Worm (Caenorhabditis elegans) whole organism, L3 larva: ENCODE data around the gene R10D12.13.
A peak's percentile ranks its signal among the peaks of the same experiment; 100 is the strongest.

Source experiments
- R02D3.7 ChIP-seq: fragments of 150-350 bp; optimal IDR thresholded peaks from 2 replicates; lab custom pipeline; 2014; ENCODE audit warnings: missing biosample characterization, missing genetic modification characterization
- ZK546.5 ChIP-seq: sonication (generic microtip); optimal IDR thresholded peaks from 2 replicates; lab custom pipeline; 2017; ENCODE audit warnings: missing biosample characterization, missing genetic modification characterization
- aly-2 ChIP-seq: fragments of 150-350 bp; optimal IDR thresholded peaks from 2 replicates; lab custom pipeline; 2014; ENCODE audit warnings: missing biosample characterization, missing genetic modification characterization
- ama-1 ChIP-seq: fragments of 150-350 bp; optimal IDR thresholded peaks from 2 replicates; lab custom pipeline; 2018
- ceh-16 ChIP-seq: sonication (generic microtip); optimal IDR thresholded peaks from 2 replicates; lab custom pipeline; 2017; ENCODE audit warnings: missing biosample characterization, missing genetic modification characterization
- ceh-28 ChIP-seq: fragments of 150-350 bp; optimal IDR thresholded peaks from 2 replicates; lab custom pipeline; 2014; ENCODE audit warnings: missing biosample characterization, missing genetic modification reagents, missing genetic modification characterization
- ceh-82 ChIP-seq: fragments of 150-350 bp; optimal IDR thresholded peaks from 2 replicates; lab custom pipeline; 2014; ENCODE audit warnings: missing biosample characterization, missing genetic modification characterization
- ceh-9 ChIP-seq: sonication (generic microtip); optimal IDR thresholded peaks from 2 replicates; lab custom pipeline; 2018; ENCODE audit warnings: missing biosample characterization, missing genetic modification characterization
- daf-12 ChIP-seq: fragments of 150-350 bp; optimal IDR thresholded peaks from 2 replicates; lab custom pipeline; 2014; ENCODE audit warnings: missing biosample characterization, missing genetic modification reagents, missing genetic modification characterization
- egl-27 ChIP-seq: sonication (generic microtip); optimal IDR thresholded peaks from 4 replicates; lab custom pipeline; 2017; ENCODE audit warnings: missing biosample characterization, missing genetic modification reagents, missing genetic modification characterization
- egl-5 ChIP-seq: fragments of 150-350 bp; optimal IDR thresholded peaks from 2 replicates; lab custom pipeline; 2017; ENCODE audit warnings: missing biosample characterization, missing genetic modification reagents, missing genetic modification characterization, inconsistent platforms
- elt-2 ChIP-seq: sonication (generic microtip); optimal IDR thresholded peaks from 2 replicates; lab custom pipeline; 2016; ENCODE audit warnings: missing genetic modification reagents, mild to moderate bottlenecking, missing genetic modification characterization, missing compliant biosample characterization
- fkh-10 ChIP-seq: sonication (generic microtip); optimal IDR thresholded peaks from 2 replicates; lab custom pipeline; 2017; ENCODE audit warnings: missing biosample characterization, missing genetic modification reagents, missing genetic modification characterization
- fkh-2 ChIP-seq: fragments of 150-350 bp; optimal IDR thresholded peaks from 2 replicates; lab custom pipeline; 2014; ENCODE audit warnings: missing biosample characterization, missing genetic modification reagents, missing genetic modification characterization
- hmg-11 ChIP-seq: sonication (generic microtip); optimal IDR thresholded peaks from 2 replicates; lab custom pipeline; 2016; ENCODE audit warnings: missing genetic modification characterization, missing compliant biosample characterization
- jun-1 ChIP-seq: fragments of 150-350 bp; optimal IDR thresholded peaks from 2 replicates; lab custom pipeline; 2014; ENCODE audit warnings: missing biosample characterization, missing genetic modification reagents, missing genetic modification characterization
- lin-15B ChIP-seq: fragments of 150-350 bp; optimal IDR thresholded peaks from 2 replicates; lab custom pipeline; 2014; ENCODE audit warnings: missing biosample characterization, missing genetic modification characterization
- lin-39 ChIP-seq: fragments of 150-350 bp; optimal IDR thresholded peaks from 2 replicates; lab custom pipeline; 2018; ENCODE audit warnings: missing biosample characterization, missing genetic modification reagents, missing genetic modification characterization
- lsy-12 ChIP-seq: sonication (generic microtip); optimal IDR thresholded peaks from 2 replicates; lab custom pipeline; 2016; ENCODE audit warnings: mild to moderate bottlenecking, missing genetic modification characterization, missing compliant biosample characterization
- mdl-1 ChIP-seq: fragments of 150-350 bp; optimal IDR thresholded peaks from 2 replicates; lab custom pipeline; 2014; ENCODE audit warnings: missing biosample characterization, missing genetic modification characterization
- nfya-1 ChIP-seq: sonication (generic microtip); optimal IDR thresholded peaks from 2 replicates; lab custom pipeline; 2017; ENCODE audit warnings: missing genetic modification characterization, mild to moderate bottlenecking, missing compliant biosample characterization, antibody characterized with exemption, moderate library complexity; ENCODE audit not compliant: insufficient read depth
- nhr-11 ChIP-seq: fragments of 150-350 bp; optimal IDR thresholded peaks from 2 replicates; lab custom pipeline; 2014; ENCODE audit warnings: missing biosample characterization, missing genetic modification characterization
- nhr-23 ChIP-seq: fragments of 150-350 bp; optimal IDR thresholded peaks from 2 replicates; lab custom pipeline; 2014; ENCODE audit warnings: missing biosample characterization, missing genetic modification reagents, missing genetic modification characterization
- nhr-237 ChIP-seq: fragments of 150-350 bp; optimal IDR thresholded peaks from 2 replicates; lab custom pipeline; 2014; ENCODE audit warnings: missing biosample characterization, missing genetic modification characterization
- nhr-25 ChIP-seq: sonication (generic microtip); optimal IDR thresholded peaks from 2 replicates; lab custom pipeline; 2017; ENCODE audit warnings: missing biosample characterization, missing genetic modification characterization
- nhr-28 ChIP-seq: fragments of 150-350 bp; optimal IDR thresholded peaks from 2 replicates; lab custom pipeline; 2014; ENCODE audit warnings: missing biosample characterization, missing genetic modification characterization
- nhr-43 ChIP-seq: sonication (generic microtip); optimal IDR thresholded peaks from 2 replicates; lab custom pipeline; 2016; ENCODE audit warnings: mild to moderate bottlenecking, missing genetic modification characterization, missing compliant biosample characterization; ENCODE audit not compliant: poor library complexity, severe bottlenecking
- nhr-76 ChIP-seq: fragments of 150-350 bp; sonication (generic microtip); optimal IDR thresholded peaks from 5 replicates; lab custom pipeline; 2014; ENCODE audit warnings: missing biosample characterization, missing genetic modification characterization
- nhr-77 ChIP-seq: fragments of 150-350 bp; optimal IDR thresholded peaks from 2 replicates; lab custom pipeline; 2014; ENCODE audit warnings: missing biosample characterization, missing genetic modification characterization
- pha-4 ChIP-seq: fragments of 150-350 bp; optimal IDR thresholded peaks from 2 replicates; lab custom pipeline; 2014; ENCODE audit warnings: missing biosample characterization, missing genetic modification reagents, missing genetic modification characterization
- pqm-1 ChIP-seq: fragments of 150-350 bp; optimal IDR thresholded peaks from 2 replicates; lab custom pipeline; 2017; ENCODE audit warnings: missing biosample characterization, missing genetic modification characterization, inconsistent platforms
- skn-1 ChIP-seq: fragments of 150-350 bp; optimal IDR thresholded peaks from 2 replicates; lab custom pipeline; 2014; ENCODE audit warnings: missing biosample characterization, missing genetic modification characterization
- snpc-4 ChIP-seq: fragments of 150-350 bp; optimal IDR thresholded peaks from 2 replicates; lab custom pipeline; 2014; ENCODE audit warnings: missing biosample characterization, missing genetic modification characterization
- tbx-2 ChIP-seq: sonication (generic microtip); optimal IDR thresholded peaks from 2 replicates; lab custom pipeline; 2016; ENCODE audit warnings: mild to moderate bottlenecking, missing genetic modification characterization, missing compliant biosample characterization
- unc-39 ChIP-seq: sonication (generic microtip); optimal IDR thresholded peaks from 4 replicates; lab custom pipeline; 2017; ENCODE audit warnings: missing biosample characterization, missing genetic modification characterization
- unc-62 ChIP-seq: fragments of 150-350 bp; sonication (generic microtip); optimal IDR thresholded peaks from 4 replicates; lab custom pipeline; 2014; ENCODE audit warnings: missing biosample characterization, missing genetic modification reagents, missing genetic modification characterization
- zag-1 ChIP-seq: fragments of 150-350 bp; optimal IDR thresholded peaks from 2 replicates; lab custom pipeline; 2014; ENCODE audit warnings: missing biosample characterization, missing genetic modification characterization
- ztf-11 ChIP-seq: fragments of 150-350 bp; optimal IDR thresholded peaks from 2 replicates; lab custom pipeline; 2014; ENCODE audit warnings: missing biosample characterization, missing genetic modification characterization
- ztf-4 ChIP-seq: fragments of 150-350 bp; optimal IDR thresholded peaks from 2 replicates; lab custom pipeline; 2014; ENCODE audit warnings: missing biosample characterization, missing genetic modification characterization

R10D12.13 gene

ce11 chrV:14008353-14008859 lies 46.2 kb downstream of the R10D12.13 start:
- TF ChIP-seq nhr-25 (tag; lab: Kevin White, UChicago) = peak; percentile 71
- TF ChIP-seq ceh-28 (tag; lab: Kevin White, UChicago) = peak; percentile 38
- peak; percentile 47 for TF ChIP-seq nfya-1 (tag; lab: Kevin White, UChicago)
- TF ChIP-seq snpc-4 (tag; lab: Kevin White, UChicago) = no peak
- peak; percentile 21 for TF ChIP-seq ama-1 (lab: Kevin White, UChicago)
- TF ChIP-seq nhr-28 (tag; lab: Kevin White, UChicago) = no peak
- TF ChIP-seq nhr-43 = peak; percentile 53
- peak; percentile 24 for TF ChIP-seq ztf-4
- TF ChIP-seq fkh-2 (tag; lab: Kevin White, UChicago) = no peak
- TF ChIP-seq nhr-23 (tag; lab: Kevin White, UChicago) = peak; percentile 7
- no peak for TF ChIP-seq nhr-77 (tag; lab: Kevin White, UChicago)
- TF ChIP-seq elt-2 = peak; percentile 51
- peak; percentile 33 for TF ChIP-seq hmg-11 (tag; lab: Kevin White, UChicago)
- peak; percentile 56 for TF ChIP-seq lsy-12 (tag; lab: Kevin White, UChicago)
- no peak for TF ChIP-seq aly-2 (tag; lab: Kevin White, UChicago)
- TF ChIP-seq, all 47 proteins: peak for 10

- no peak for TF ChIP-seq fkh-10 (GFP tag; lab: Kevin White, UChicago)
- no peak for TF ChIP-seq nhr-77 (tag; lab: Kevin White, UChicago)
- no peak for TF ChIP-seq nhr-76 (tag; lab: Kevin White, UChicago)
- TF ChIP-seq nhr-25 (tag; lab: Kevin White, UChicago) = no peak
- no peak for TF ChIP-seq elt-2
- TF ChIP-seq snpc-4 (tag; lab: Kevin White, UChicago) = no peak
- no peak for TF ChIP-seq mdl-1 (tag; lab: Kevin White, UChicago)
- no peak for TF ChIP-seq nhr-28 (tag; lab: Kevin White, UChicago)
- no peak for TF ChIP-seq pqm-1 (tag; lab: Kevin White, UChicago)
- TF ChIP-seq hmg-11 (tag; lab: Kevin White, UChicago) = no peak
- no peak for TF ChIP-seq fkh-2 (tag; lab: Kevin White, UChicago)
- no peak for TF ChIP-seq nhr-237 (tag; lab: Kevin White, UChicago)
- TF ChIP-seq ZK546.5 = no peak
Measured at ce11 chrV:14010021-14010420, 47.8 kb downstream of the R10D12.13 start.

ce11 chrV:14011427-14011826 lies 49.2 kb downstream of the R10D12.13 start:
- TF ChIP-seq unc-39 (tag; lab: Kevin White, UChicago) = no peak
- no peak for TF ChIP-seq nhr-28 (tag; lab: Kevin White, UChicago)
- TF ChIP-seq ztf-11 = no peak
- TF ChIP-seq lin-15B (tag; lab: Kevin White, UChicago) = no peak
- TF ChIP-seq ztf-4 = no peak
- TF ChIP-seq ceh-28 (tag; lab: Kevin White, UChicago) = no peak
- no peak for TF ChIP-seq fkh-2 (tag; lab: Kevin White, UChicago)
- no peak for TF ChIP-seq nhr-43
- TF ChIP-seq pha-4 (tag; lab: Kevin White, UChicago) = no peak
- no peak for TF ChIP-seq aly-2 (tag; lab: Kevin White, UChicago)
- TF ChIP-seq pqm-1 (tag; lab: Kevin White, UChicago) = no peak
- TF ChIP-seq daf-12 (tag; lab: Kevin White, UChicago) = no peak
- no peak for TF ChIP-seq zag-1

- TF ChIP-seq egl-27 (no peak), ceh-9 (tag; lab: Kevin White, UChicago) (no peak), R02D3.7 (tag; lab: Kevin White, UChicago) (peak; percentile 28), ceh-16 (tag; lab: Kevin White, UChicago) (no peak), nhr-28 (tag; lab: Kevin White, UChicago) (no peak), ceh-82 (tag; lab: Kevin White, UChicago) (no peak), unc-62 (no peak), pha-4 (tag; lab: Kevin White, UChicago) (peak; percentile 79), ztf-4 (no peak), ZK546.5 (no peak), zag-1 (no peak), elt-2 (peak; percentile 55), lsy-12 (tag; lab: Kevin White, UChicago) (peak; percentile 32), skn-1 (tag; lab: Kevin White, UChicago) (peak; percentile 62), nhr-43 (peak; percentile 33), nfya-1 (tag; lab: Kevin White, UChicago) (peak; percentile 78), nhr-25 (tag; lab: Kevin White, UChicago) (peak; percentile 57), nhr-11 (tag; lab: Kevin White, UChicago) (peak; percentile 13), ama-1 (lab: Kevin White, UChicago) (peak; percentile 58), nhr-23 (tag; lab: Kevin White, UChicago) (peak; percentile 77), daf-12 (tag; lab: Kevin White, UChicago) (no peak), pqm-1 (tag; lab: Kevin White, UChicago) (peak; percentile 20), snpc-4 (tag; lab: Kevin White, UChicago) (peak; percentile 80), lin-15B (tag; lab: Kevin White, UChicago) (peak; percentile 80), mdl-1 (tag; lab: Kevin White, UChicago) (no peak), nhr-76 (tag; lab: Kevin White, UChicago) (no peak), jun-1 (tag; lab: Kevin White, UChicago) (peak; percentile 28), egl-5 (peak; percentile 42), ceh-28 (tag; lab: Kevin White, UChicago) (peak; percentile 70), nhr-77 (tag; lab: Kevin White, UChicago) (no peak), tbx-2 (no peak), nhr-237 (tag; lab: Kevin White, UChicago) (no peak), hmg-11 (tag; lab: Kevin White, UChicago) (peak; percentile 73), lin-39 (tag; lab: Kevin White, UChicago) (peak; percentile 93), fkh-10 (GFP tag; lab: Kevin White, UChicago) (peak; percentile 21)
Measured at ce11 chrV:14012002-14012554, 49.9 kb downstream of the R10D12.13 start, which contains the start of the genes ddx-17 and aip-1. ddx-17 (minus strand) TSS chrV:14012052. aip-1 (plus strand) TSS chrV:14012333.
